Worm (Caenorhabditis elegans) whole organism, L4/young adult: Measurements from ENCODE around the gene M03C11.6.

Source experiments
- W03F9.2 ChIP-seq: fragments of 150-350 bp; optimal IDR thresholded peaks from 2 replicates; lab custom pipeline; 2014; ENCODE audit warnings: missing biosample characterization, missing genetic modification characterization
- him-1 ChIP-seq: sonication (generic microtip); optimal IDR thresholded peaks from 2 replicates; lab custom pipeline; 2016; ENCODE audit warnings: missing genotype, missing genetic modification reagents, missing genetic modification characterization, missing compliant biosample characterization

- no peak for TF ChIP-seq W03F9.2 (tag; lab: Kevin White, UChicago)
- no peak for TF ChIP-seq him-1 (tag; lab: Kevin White, UChicago)
These were observed 44.9 kb downstream of the M03C11.6 start for ce11 chrIII:10378899-10379298.
